Fruit fly (Drosophila melanogaster) whole organism: Measurements from ENCODE around the gene CG17202.

Experiments used
- CG8478 ChIP-seq: fragments of >200 bp; optimal IDR thresholded peaks from 2 replicates; lab custom pipeline; 2018; ENCODE audit warnings: inconsistent platforms
- Dll ChIP-seq: fragments of >200 bp; optimal IDR thresholded peaks from 2 replicates; lab custom pipeline; 2017
- EcR ChIP-seq, 2 experiments: fragments of >200 bp; optimal IDR thresholded peaks; 2 replicates each; lab custom pipeline; 2017; ENCODE audit warnings: missing biosample characterization in 2 of 2, missing genetic modification characterization in 2 of 2, missing genetic modification reagents in 2 of 2
- pan ChIP-seq: fragments of >200 bp; optimal IDR thresholded peaks from 2 replicates; lab custom pipeline; 2017
- psq ChIP-seq: fragments of >200 bp; optimal IDR thresholded peaks from 2 replicates; lab custom pipeline; 2017
- usp ChIP-seq: fragments of >200 bp; optimal IDR thresholded peaks from 2 replicates; lab custom pipeline; 2017; ENCODE audit warnings: missing biosample characterization, missing genetic modification characterization, mixed read lengths

Gene CG17202

dm6 chr3R:12383784-12384183, 38.8 kb upstream of the CG17202 start:
- no peak for TF ChIP-seq CG8478 (lab: Kevin White, UChicago)
- no peak for TF ChIP-seq Dll (lab: Kevin White, UChicago)
- TF ChIP-seq EcR (GFP tag; optimal IDR thresholded peaks at IDR 0.05; lab: Kevin White, UChicago), result no peak
- no peak for TF ChIP-seq usp (GFP tag; lab: Kevin White, UChicago)
- TF ChIP-seq pan (lab: Kevin White, UChicago), result no peak
- no peak for TF ChIP-seq psq

- TF ChIP-seq Dll (lab: Kevin White, UChicago) (no peak), EcR (GFP tag; optimal IDR thresholded peaks at IDR 0.05; lab: Kevin White, UChicago) (no peak), psq (no peak), usp (GFP tag; lab: Kevin White, UChicago) (no peak), pan (lab: Kevin White, UChicago) (no peak), CG8478 (lab: Kevin White, UChicago) (no peak)
Measured at dm6 chr3R:12384274-12384673, 38.3 kb upstream of the CG17202 start.

- TF ChIP-seq usp (GFP tag; lab: Kevin White, UChicago) (no peak), EcR (GFP tag; optimal IDR thresholded peaks at IDR 0.05; lab: Kevin White, UChicago) (no peak), psq (no peak), pan (lab: Kevin White, UChicago) (no peak), CG8478 (lab: Kevin White, UChicago) (no peak), Dll (lab: Kevin White, UChicago) (no peak)
Measured at dm6 chr3R:12385949-12386348, 36.6 kb upstream of the CG17202 start, which contains the start of gene Sol1. TSS of gene Sol1 (plus strand) at chr3R:12386249.

- no peak for TF ChIP-seq EcR (GFP tag; optimal IDR thresholded peaks at IDR 0.05; lab: Kevin White, UChicago)
- no peak for TF ChIP-seq Dll (lab: Kevin White, UChicago)
- TF ChIP-seq pan (lab: Kevin White, UChicago), result no peak
- no peak for TF ChIP-seq CG8478 (lab: Kevin White, UChicago)
Measured at dm6 chr3R:12386965-12387364, 35.6 kb upstream of the CG17202 start, which contains the start of gene CG33098. TSS of gene CG33098 (plus strand) at chr3R:12387188.

- TF ChIP-seq usp (GFP tag; lab: Kevin White, UChicago) (no peak), Dll (lab: Kevin White, UChicago) (no peak), EcR (GFP tag; optimal IDR thresholded peaks at IDR 0.05; lab: Kevin White, UChicago) (no peak), CG8478 (lab: Kevin White, UChicago) (no peak), pan (lab: Kevin White, UChicago) (no peak), psq (no peak)
Measured at dm6 chr3R:12395880-12396279, 26.7 kb upstream of the CG17202 start, which contains the start of the genes CG10096 and CG10097. TSS of gene CG10096 (minus strand) at chr3R:12395980. TSS of gene CG10097 (minus strand) at chr3R:12395980.

- TF ChIP-seq pan (lab: Kevin White, UChicago) (no peak), CG8478 (lab: Kevin White, UChicago) (no peak), usp (GFP tag; lab: Kevin White, UChicago) (no peak), EcR (GFP tag; optimal IDR thresholded peaks at IDR 0.05; lab: Kevin White, UChicago) (no peak), psq (no peak), Dll (lab: Kevin White, UChicago) (no peak)
Measured at dm6 chr3R:12398054-12398453, 24.5 kb upstream of the CG17202 start.

dm6 chr3R:12398620-12399247, 23.8 kb upstream of the CG17202 start, which contains the start of gene Cyp9f3:
TSS of gene Cyp9f3 (minus strand) at chr3R:12398929.
- TF ChIP-seq CG8478 (lab: Kevin White, UChicago) (no peak), pan (lab: Kevin White, UChicago) (no peak), Dll (lab: Kevin White, UChicago) (no peak), EcR (GFP tag; optimal IDR thresholded peaks at IDR 0.05; lab: Kevin White, UChicago) (no peak), usp (GFP tag; lab: Kevin White, UChicago) (no peak), psq (no peak)

- TF ChIP-seq usp (GFP tag; lab: Kevin White, UChicago), result no peak
- TF ChIP-seq pan (lab: Kevin White, UChicago), result no peak
- TF ChIP-seq Dll (lab: Kevin White, UChicago), result no peak
- no peak for TF ChIP-seq CG8478 (lab: Kevin White, UChicago)
- TF ChIP-seq EcR (GFP tag; optimal IDR thresholded peaks at IDR 0.05; lab: Kevin White, UChicago), result no peak
- TF ChIP-seq psq, result no peak
Measured at dm6 chr3R:12401672-12402296, 20.8 kb upstream of the CG17202 start, which contains the start of gene DNAlig3. TSS of gene DNAlig3 (minus strand) at chr3R:12401839.

dm6 chr3R:12402935-12403334, 19.6 kb upstream of the CG17202 start:
- no peak for TF ChIP-seq EcR (GFP tag; optimal IDR thresholded peaks at IDR 0.05; lab: Kevin White, UChicago)
- TF ChIP-seq Dll (lab: Kevin White, UChicago), result no peak
- TF ChIP-seq CG8478 (lab: Kevin White, UChicago), result no peak
- TF ChIP-seq psq, result no peak
- TF ChIP-seq usp (GFP tag; lab: Kevin White, UChicago), result no peak
- TF ChIP-seq pan (lab: Kevin White, UChicago), result no peak

dm6 chr3R:12405134-12405533, 17.4 kb upstream of the CG17202 start:
- TF ChIP-seq Dll (lab: Kevin White, UChicago), result no peak
- no peak for TF ChIP-seq usp (GFP tag; lab: Kevin White, UChicago)
- TF ChIP-seq pan (lab: Kevin White, UChicago), result no peak
- TF ChIP-seq psq, result no peak
- no peak for TF ChIP-seq CG8478 (lab: Kevin White, UChicago)
- TF ChIP-seq EcR (GFP tag; optimal IDR thresholded peaks at IDR 0.05; lab: Kevin White, UChicago), result no peak

- TF ChIP-seq Dll (lab: Kevin White, UChicago) (no peak), usp (GFP tag; lab: Kevin White, UChicago) (no peak), CG8478 (lab: Kevin White, UChicago) (no peak), pan (lab: Kevin White, UChicago) (no peak), EcR (GFP tag; optimal IDR thresholded peaks at IDR 0.05; lab: Kevin White, UChicago) (no peak), psq (no peak)
Measured at dm6 chr3R:12405928-12406234, 16.7 kb upstream of the CG17202 start, which contains the start of gene Cyp9f2. TSS of gene Cyp9f2 (minus strand) at chr3R:12406028.
